Worm (Caenorhabditis elegans) whole organism, L4 larva: ENCODE data around the gene F35H12.1.

Experiments
- ama-1 ChIP-seq: fragments of 150-350 bp; optimal IDR thresholded peaks from 2 replicates; lab custom pipeline; 2014; ENCODE audit warnings: inconsistent platforms, mixed read lengths
- ceh-62 ChIP-seq: sonication (generic microtip); optimal IDR thresholded peaks from 2 replicates; lab custom pipeline; 2017; ENCODE audit warnings: missing biosample characterization, missing genetic modification characterization
- daf-12 ChIP-seq: fragments of 150-350 bp; optimal IDR thresholded peaks from 2 replicates; lab custom pipeline; 2014; ENCODE audit warnings: missing biosample characterization, missing genetic modification reagents, missing genetic modification characterization
- jun-1 ChIP-seq: fragments of 150-350 bp; optimal IDR thresholded peaks from 2 replicates; lab custom pipeline; 2014; ENCODE audit warnings: missing biosample characterization, missing genetic modification reagents, missing genetic modification characterization
- lin-13 ChIP-seq: fragments of 150-350 bp; optimal IDR thresholded peaks from 2 replicates; lab custom pipeline; 2014; ENCODE audit warnings: missing biosample characterization, missing genetic modification reagents, missing genetic modification characterization
- lin-39 ChIP-seq: fragments of 150-350 bp; optimal IDR thresholded peaks from 2 replicates; lab custom pipeline; 2014; ENCODE audit warnings: missing biosample characterization, missing genetic modification reagents, missing genetic modification characterization
- mep-1 ChIP-seq: fragments of 150-350 bp; sonication (generic microtip); optimal IDR thresholded peaks from 3 replicates; lab custom pipeline; 2014; ENCODE audit warnings: missing biosample characterization, missing genetic modification characterization
- nhr-237 ChIP-seq: sonication (generic microtip); optimal IDR thresholded peaks from 2 replicates; lab custom pipeline; 2017; ENCODE audit warnings: missing biosample characterization, missing genetic modification characterization
- php-3 ChIP-seq: fragments of 200-800 bp; sonication (Bioruptor generic); IDR thresholded peaks from 2 replicates; pipeline ENCODE4 v1.3.6; 2022; ENCODE audit warnings: missing genetic modification reagents, missing genetic modification characterization, missing compliant biosample characterization
- skn-1 ChIP-seq: fragments of 150-350 bp; optimal IDR thresholded peaks from 2 replicates; lab custom pipeline; 2014; ENCODE audit warnings: missing biosample characterization, missing genetic modification characterization
- spr-3 ChIP-seq: fragments of 200-800 bp; sonication (Bioruptor generic); optimal IDR thresholded peaks from 2 replicates; lab custom pipeline; 2018; ENCODE audit warnings: mild to moderate bottlenecking, missing genetic modification characterization, missing compliant biosample characterization

DNA sequence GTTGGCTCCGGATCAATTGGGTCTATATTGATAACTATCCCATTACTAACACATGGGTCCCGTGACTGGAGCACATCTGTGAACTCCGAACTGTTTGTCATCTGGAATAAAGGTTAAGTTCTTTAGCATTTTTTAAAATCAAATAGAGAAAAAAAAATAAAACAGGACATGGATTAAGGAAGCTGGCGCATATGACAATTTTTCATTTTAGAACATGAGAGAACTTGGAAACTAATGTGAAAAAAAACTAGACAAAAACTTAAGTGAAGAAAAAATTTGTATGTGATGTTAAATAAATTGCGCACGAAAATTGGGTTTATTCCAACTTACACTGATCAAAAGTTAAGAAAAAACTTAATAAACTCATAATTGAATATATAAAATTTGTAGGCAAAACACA, 15.2 kb downstream of the F35H12.1 start, which contains the start of gene sms-2:
- no peak for TF ChIP-seq skn-1 (tag; lab: Kevin White, UChicago)
- TF ChIP-seq ama-1 (lab: Kevin White, UChicago), result no peak
- TF ChIP-seq php-3 (GFP tag; lab: Robert Waterston, UW), result no peak
- TF ChIP-seq lin-13, result no peak
- TF ChIP-seq mep-1, result no peak
- no peak for TF ChIP-seq spr-3 (GFP tag; lab: Kevin White, UChicago)
- no peak for TF ChIP-seq ceh-62 (tag; lab: Kevin White, UChicago)
- TF ChIP-seq daf-12, result no peak
- TF ChIP-seq lin-39 (tag; lab: Kevin White, UChicago), result no peak
- no peak for TF ChIP-seq jun-1 (tag; lab: Kevin White, UChicago)
- no peak for TF ChIP-seq nhr-237 (tag; lab: Kevin White, UChicago)
